Fruit fly (Drosophila melanogaster) whole organism, pupa: Measurements from ENCODE around the gene Glut3.
A peak's percentile ranks its signal among the peaks of the same experiment; 100 is the strongest.

Experiments
- CG10348 ChIP-seq: fragments of 200-800 bp; sonication (Bioruptor generic); IDR thresholded peaks from 2 replicates; pipeline ENCODE4 v1.3.6; 2022; ENCODE audit warnings: missing biosample characterization, missing genetic modification characterization
- CG12605 ChIP-seq: fragments of 200-800 bp; sonication (Bioruptor generic); IDR thresholded peaks from 2 replicates; pipeline ENCODE4 v1.3.6; 2022; ENCODE audit warnings: missing biosample characterization, missing genetic modification characterization
- CG13204 ChIP-seq: fragments of 200-800 bp; sonication (Bioruptor generic); optimal IDR thresholded peaks from 2 replicates; lab custom pipeline; 2018; ENCODE audit warnings: missing biosample characterization, mild to moderate bottlenecking, missing genetic modification characterization, moderate library complexity
- CG14655 ChIP-seq: fragments of 200-800 bp; sonication (Bioruptor generic); optimal IDR thresholded peaks from 3 replicates; lab custom pipeline; 2017; ENCODE audit warnings: mild to moderate bottlenecking, missing biosample characterization, missing genetic modification reagents, missing genetic modification characterization
- CG15710 ChIP-seq: fragments of 200-800 bp; sonication (Bioruptor generic); optimal IDR thresholded peaks from 2 replicates; lab custom pipeline; 2018; ENCODE audit warnings: missing biosample characterization, mild to moderate bottlenecking, missing genetic modification characterization, moderate library complexity
- CG17806 ChIP-seq: fragments of 200-800 bp; sonication (Bioruptor generic); optimal IDR thresholded peaks from 2 replicates; lab custom pipeline; 2018; ENCODE audit warnings: missing biosample characterization, mild to moderate bottlenecking, missing genetic modification characterization, moderate library complexity
- CG32121 ChIP-seq: fragments of 200-800 bp; sonication (Bioruptor generic); IDR thresholded peaks from 2 replicates; pipeline ENCODE4 v1.3.6; 2022; ENCODE audit warnings: missing biosample characterization, missing genetic modification characterization
- CG34367 ChIP-seq: fragments of 200-800 bp; sonication (Bioruptor generic); optimal IDR thresholded peaks from 2 replicates; lab custom pipeline; 2018; ENCODE audit warnings: missing biosample characterization, mild to moderate bottlenecking, missing genetic modification characterization
- CG4496 ChIP-seq: fragments of 200-800 bp; sonication (Bioruptor generic); IDR thresholded peaks from 3 replicates; pipeline ENCODE4 v1.3.6; 2022; ENCODE audit warnings: missing biosample characterization, missing genetic modification characterization
- CG8159 ChIP-seq: fragments of 200-800 bp; sonication (Bioruptor generic); optimal IDR thresholded peaks from 3 replicates; lab custom pipeline; 2018; ENCODE audit warnings: missing biosample characterization, mild to moderate bottlenecking, missing genetic modification characterization, moderate library complexity
- CG8301 ChIP-seq: fragments of 200-800 bp; sonication (Bioruptor generic); optimal IDR thresholded peaks from 2 replicates; lab custom pipeline; 2018; ENCODE audit warnings: missing biosample characterization, mild to moderate bottlenecking, missing genetic modification characterization
- CG9948 ChIP-seq: fragments of 200-800 bp; sonication (Bioruptor generic); optimal IDR thresholded peaks from 2 replicates; lab custom pipeline; 2018; ENCODE audit warnings: missing biosample characterization, mild to moderate bottlenecking, missing genetic modification characterization, moderate library complexity
- D1 ChIP-seq: fragments of 200-800 bp; sonication (Bioruptor generic); optimal IDR thresholded peaks from 2 replicates; lab custom pipeline; 2018; ENCODE audit warnings: missing biosample characterization, mild to moderate bottlenecking, missing genetic modification characterization, moderate library complexity
- EcR ChIP-seq: fragments of 200-800 bp; sonication (Bioruptor generic); optimal IDR thresholded peaks from 3 replicates; lab custom pipeline; 2019; ENCODE audit warnings: missing biosample characterization, missing genetic modification characterization, mild to moderate bottlenecking, moderate library complexity, missing genetic modification reagents
- Ets98B ChIP-seq: fragments of 200-800 bp; sonication (Bioruptor generic); IDR thresholded peaks from 2 replicates; pipeline ENCODE4 v1.3.6; 2022; ENCODE audit warnings: missing biosample characterization, missing genetic modification characterization
- Pif1A ChIP-seq: fragments of 200-800 bp; sonication (Bioruptor generic); optimal IDR thresholded peaks from 3 replicates; lab custom pipeline; 2016; ENCODE audit warnings: missing biosample characterization, missing genetic modification characterization
- Pif1B ChIP-seq: fragments of 200-800 bp; sonication (Bioruptor generic); optimal IDR thresholded peaks from 3 replicates; lab custom pipeline; 2016; ENCODE audit warnings: missing biosample characterization, missing genetic modification characterization
- Snoo ChIP-seq: fragments of 200-800 bp; sonication (Bioruptor generic); optimal IDR thresholded peaks from 3 replicates; lab custom pipeline; 2017; ENCODE audit warnings: missing biosample characterization, mild to moderate bottlenecking, missing genetic modification characterization, inconsistent platforms
- fd96Ca ChIP-seq: fragments of 200-800 bp; sonication (Bioruptor generic); IDR thresholded peaks from 3 replicates; pipeline ENCODE4 v1.3.6; 2022; ENCODE audit warnings: missing biosample characterization, missing genetic modification characterization
- gl ChIP-seq: fragments of 200-800 bp; sonication (Bioruptor generic); optimal IDR thresholded peaks from 2 replicates; lab custom pipeline; 2018; ENCODE audit warnings: missing biosample characterization, mild to moderate bottlenecking, missing genetic modification characterization
- rn ChIP-seq: fragments of 200-800 bp; sonication (Bioruptor generic); IDR thresholded peaks from 2 replicates; pipeline ENCODE4 v1.3.6; 2022; ENCODE audit warnings: missing biosample characterization, missing genetic modification characterization

Gene Glut3

dm6 chr3R:16748558-16749172 is 39.4 kb upstream of the Glut3 start:
- no peak for TF ChIP-seq CG32121 (GFP tag; lab: Robert Waterston, UW)
- peak; percentile 51 for TF ChIP-seq D1

dm6 chr3R:16750029-16750619 is 38.0 kb upstream of the Glut3 start:
- TF ChIP-seq CG17806 (tag; lab: Kevin White, UChicago): no peak
- TF ChIP-seq rn (GFP tag; lab: Robert Waterston, UW): no peak
- TF ChIP-seq CG12605: no peak
- TF ChIP-seq CG8301: no peak
- no peak for TF ChIP-seq Snoo (tag; lab: Kevin White, UChicago)
- TF ChIP-seq Pif1B (GFP tag; lab: Kevin White, UChicago): no peak
- no peak for TF ChIP-seq CG15710 (tag; lab: Kevin White, UChicago)
- TF ChIP-seq EcR (GFP tag; lab: Kevin White, UChicago): no peak
- no peak for TF ChIP-seq CG32121 (GFP tag; lab: Robert Waterston, UW)
- no peak for TF ChIP-seq gl (tag; lab: Kevin White, UChicago)
- TF ChIP-seq CG14655 (GFP tag; lab: Kevin White, UChicago): no peak
- TF ChIP-seq CG34367 (tag; lab: Kevin White, UChicago): no peak
- no peak for TF ChIP-seq Pif1A (GFP tag; lab: Kevin White, UChicago)

- no peak for TF ChIP-seq CG13204 (GFP tag; lab: Kevin White, UChicago)
Observed at dm6 chr3R:16751234-16751633, 36.9 kb upstream of the Glut3 start, which contains the start of gene CG31275. CG31275 (minus strand) TSS chr3R:16751334.

dm6 chr3R:16754874-16755273 is 33.2 kb upstream of the Glut3 start:
- TF ChIP-seq Pif1A (GFP tag; lab: Kevin White, UChicago) (no peak), CG8301 (no peak), Ets98B (GFP tag; lab: Robert Waterston, UW) (no peak), CG17806 (tag; lab: Kevin White, UChicago) (no peak), CG10348 (no peak), gl (tag; lab: Kevin White, UChicago) (no peak), CG32121 (GFP tag; lab: Robert Waterston, UW) (no peak), Pif1B (GFP tag; lab: Kevin White, UChicago) (no peak), rn (GFP tag; lab: Robert Waterston, UW) (no peak), CG8159 (tag; lab: Kevin White, UChicago) (no peak), CG13204 (GFP tag; lab: Kevin White, UChicago) (no peak), CG12605 (no peak), CG14655 (GFP tag; lab: Kevin White, UChicago) (no peak), CG34367 (tag; lab: Kevin White, UChicago) (no peak), EcR (GFP tag; lab: Kevin White, UChicago) (no peak)
- TF ChIP-seq, all 21 proteins: peak for 0

dm6 chr3R:16763435-16763834 is 24.7 kb upstream of the Glut3 start:
- TF ChIP-seq CG32121 (GFP tag; lab: Robert Waterston, UW): peak; percentile 37; the same call in 1 of the 2 replicates
- TF ChIP-seq Pif1B (GFP tag; lab: Kevin White, UChicago): no peak
- no peak for TF ChIP-seq CG10348
- TF ChIP-seq Snoo (tag; lab: Kevin White, UChicago): no peak
- TF ChIP-seq CG8301: peak; percentile 6
- TF ChIP-seq gl (tag; lab: Kevin White, UChicago): no peak
- no peak for TF ChIP-seq EcR (GFP tag; lab: Kevin White, UChicago)
- peak; percentile 38 for TF ChIP-seq CG14655 (GFP tag; lab: Kevin White, UChicago)
- no peak for TF ChIP-seq Ets98B (GFP tag; lab: Robert Waterston, UW)
- TF ChIP-seq fd96Ca (GFP tag; lab: Robert Waterston, UW): peak; percentile 15; the same call in 1 of the 3 replicates
- no peak for TF ChIP-seq CG17806 (tag; lab: Kevin White, UChicago)
- TF ChIP-seq CG34367 (tag; lab: Kevin White, UChicago): no peak
- peak; percentile 15; the same call in 1 of the 2 replicates for TF ChIP-seq CG12605
- no peak for TF ChIP-seq CG13204 (GFP tag; lab: Kevin White, UChicago)
- no peak for TF ChIP-seq D1
- no peak; the same call in 2 of the 3 replicates for TF ChIP-seq CG4496 (GFP tag; lab: Robert Waterston, UW)
- no peak for TF ChIP-seq CG15710 (tag; lab: Kevin White, UChicago)
- TF ChIP-seq rn (GFP tag; lab: Robert Waterston, UW): no peak
- no peak for TF ChIP-seq CG9948 (tag; lab: Kevin White, UChicago)
- TF ChIP-seq CG8159 (tag; lab: Kevin White, UChicago): no peak
- no peak for TF ChIP-seq Pif1A (GFP tag; lab: Kevin White, UChicago)

- no peak for TF ChIP-seq Pif1B (GFP tag; lab: Kevin White, UChicago)
- TF ChIP-seq gl (tag; lab: Kevin White, UChicago): no peak
- no peak for TF ChIP-seq CG15710 (tag; lab: Kevin White, UChicago)
- TF ChIP-seq Pif1A (GFP tag; lab: Kevin White, UChicago): no peak
- no peak for TF ChIP-seq CG9948 (tag; lab: Kevin White, UChicago)
- 0 out of 2 replicates have a peak, but pooled peaks have one; percentile 1 for TF ChIP-seq CG32121 (GFP tag; lab: Robert Waterston, UW)
- no peak for TF ChIP-seq D1
- TF ChIP-seq Ets98B (GFP tag; lab: Robert Waterston, UW): no peak; the same call in 1 of the 2 replicates
- TF ChIP-seq EcR (GFP tag; lab: Kevin White, UChicago): peak; percentile 10
- no peak for TF ChIP-seq Snoo (tag; lab: Kevin White, UChicago)
- TF ChIP-seq CG8301: no peak
- peak; percentile 10; the same call in 1 of the 2 replicates for TF ChIP-seq CG12605
- TF ChIP-seq rn (GFP tag; lab: Robert Waterston, UW): 0 out of 2 replicates have a peak, but pooled peaks have one; percentile 14
- 0 out of 3 replicates have a peak, but pooled peaks have one; percentile 17 for TF ChIP-seq fd96Ca (GFP tag; lab: Robert Waterston, UW)
- no peak for TF ChIP-seq CG13204 (GFP tag; lab: Kevin White, UChicago)
Observed at dm6 chr3R:16763907-16764573, 24.1 kb upstream of the Glut3 start.
